Worm (Caenorhabditis elegans) whole organism, L3 larva: ENCODE measurements around the gene H43I07.4.

Source experiments
- R02D3.7 ChIP-seq: fragments of 150-350 bp; optimal IDR thresholded peaks from 2 replicates; lab custom pipeline; 2014; ENCODE audit warnings: missing biosample characterization, missing genetic modification characterization
- ZK546.5 ChIP-seq: sonication (generic microtip); optimal IDR thresholded peaks from 2 replicates; lab custom pipeline; 2017; ENCODE audit warnings: missing biosample characterization, missing genetic modification characterization
- aly-2 ChIP-seq: fragments of 150-350 bp; optimal IDR thresholded peaks from 2 replicates; lab custom pipeline; 2014; ENCODE audit warnings: missing biosample characterization, missing genetic modification characterization
- ama-1 ChIP-seq: fragments of 150-350 bp; optimal IDR thresholded peaks from 2 replicates; lab custom pipeline; 2018
- ceh-28 ChIP-seq: fragments of 150-350 bp; optimal IDR thresholded peaks from 2 replicates; lab custom pipeline; 2014; ENCODE audit warnings: missing biosample characterization, missing genetic modification reagents, missing genetic modification characterization
- ceh-82 ChIP-seq: fragments of 150-350 bp; optimal IDR thresholded peaks from 2 replicates; lab custom pipeline; 2014; ENCODE audit warnings: missing biosample characterization, missing genetic modification characterization
- ceh-9 ChIP-seq: sonication (generic microtip); optimal IDR thresholded peaks from 2 replicates; lab custom pipeline; 2018; ENCODE audit warnings: missing biosample characterization, missing genetic modification characterization
- daf-12 ChIP-seq: fragments of 150-350 bp; optimal IDR thresholded peaks from 2 replicates; lab custom pipeline; 2014; ENCODE audit warnings: missing biosample characterization, missing genetic modification reagents, missing genetic modification characterization
- elt-1 ChIP-seq: fragments of 150-350 bp; optimal IDR thresholded peaks from 2 replicates; lab custom pipeline; 2014; ENCODE audit warnings: missing biosample characterization, missing genetic modification characterization
- elt-2 ChIP-seq: sonication (generic microtip); optimal IDR thresholded peaks from 2 replicates; lab custom pipeline; 2016; ENCODE audit warnings: missing genetic modification reagents, mild to moderate bottlenecking, missing genetic modification characterization, missing compliant biosample characterization
- elt-3 ChIP-seq, 3 experiments: fragments of 150-350 bp in 1 of 3; sonication (generic microtip) in 2 of 3; optimal IDR thresholded peaks; 2 replicates in 2 of 3; 4 replicates in 1 of 3; lab custom pipeline; 2014 to 2017; ENCODE audit warnings: missing biosample characterization in 3 of 3, missing genetic modification characterization in 3 of 3
- fkh-10 ChIP-seq: sonication (generic microtip); optimal IDR thresholded peaks from 2 replicates; lab custom pipeline; 2017; ENCODE audit warnings: missing biosample characterization, missing genetic modification reagents, missing genetic modification characterization
- fkh-2 ChIP-seq: fragments of 150-350 bp; optimal IDR thresholded peaks from 2 replicates; lab custom pipeline; 2014; ENCODE audit warnings: missing biosample characterization, missing genetic modification reagents, missing genetic modification characterization
- fos-1 ChIP-seq: fragments of 150-350 bp; optimal IDR thresholded peaks from 2 replicates; lab custom pipeline; 2014; ENCODE audit warnings: missing biosample characterization, missing genetic modification characterization
- jun-1 ChIP-seq: fragments of 150-350 bp; optimal IDR thresholded peaks from 2 replicates; lab custom pipeline; 2014; ENCODE audit warnings: missing biosample characterization, missing genetic modification reagents, missing genetic modification characterization
- lin-15B ChIP-seq: fragments of 150-350 bp; optimal IDR thresholded peaks from 2 replicates; lab custom pipeline; 2014; ENCODE audit warnings: missing biosample characterization, missing genetic modification characterization
- mdl-1 ChIP-seq: fragments of 150-350 bp; optimal IDR thresholded peaks from 2 replicates; lab custom pipeline; 2014; ENCODE audit warnings: missing biosample characterization, missing genetic modification characterization
- mml-1 ChIP-seq: fragments of 150-350 bp; sonication (generic microtip); optimal IDR thresholded peaks from 3 replicates; lab custom pipeline; 2014; ENCODE audit warnings: missing biosample characterization, missing genetic modification characterization
- nfya-1 ChIP-seq: sonication (generic microtip); optimal IDR thresholded peaks from 2 replicates; lab custom pipeline; 2017; ENCODE audit warnings: missing genetic modification characterization, mild to moderate bottlenecking, missing compliant biosample characterization, antibody characterized with exemption, moderate library complexity; ENCODE audit not compliant: insufficient read depth
- nhr-11 ChIP-seq: fragments of 150-350 bp; optimal IDR thresholded peaks from 2 replicates; lab custom pipeline; 2014; ENCODE audit warnings: missing biosample characterization, missing genetic modification characterization
- nhr-12 ChIP-seq: fragments of 150-350 bp; optimal IDR thresholded peaks from 2 replicates; lab custom pipeline; 2014; ENCODE audit warnings: missing biosample characterization, missing genetic modification characterization
- nhr-23 ChIP-seq: fragments of 150-350 bp; optimal IDR thresholded peaks from 2 replicates; lab custom pipeline; 2014; ENCODE audit warnings: missing biosample characterization, missing genetic modification reagents, missing genetic modification characterization
- nhr-25 ChIP-seq: sonication (generic microtip); optimal IDR thresholded peaks from 2 replicates; lab custom pipeline; 2017; ENCODE audit warnings: missing biosample characterization, missing genetic modification characterization
- nhr-28 ChIP-seq: fragments of 150-350 bp; optimal IDR thresholded peaks from 2 replicates; lab custom pipeline; 2014; ENCODE audit warnings: missing biosample characterization, missing genetic modification characterization
- nhr-43 ChIP-seq: sonication (generic microtip); optimal IDR thresholded peaks from 2 replicates; lab custom pipeline; 2016; ENCODE audit warnings: mild to moderate bottlenecking, missing genetic modification characterization, missing compliant biosample characterization; ENCODE audit not compliant: poor library complexity, severe bottlenecking
- nhr-67 ChIP-seq: fragments of 150-350 bp; optimal IDR thresholded peaks from 2 replicates; lab custom pipeline; 2014; ENCODE audit warnings: missing biosample characterization, missing genetic modification characterization
- nhr-76 ChIP-seq: fragments of 150-350 bp; sonication (generic microtip); optimal IDR thresholded peaks from 5 replicates; lab custom pipeline; 2014; ENCODE audit warnings: missing biosample characterization, missing genetic modification characterization
- nhr-77 ChIP-seq: fragments of 150-350 bp; optimal IDR thresholded peaks from 2 replicates; lab custom pipeline; 2014; ENCODE audit warnings: missing biosample characterization, missing genetic modification characterization
- pha-4 ChIP-seq: fragments of 150-350 bp; optimal IDR thresholded peaks from 2 replicates; lab custom pipeline; 2014; ENCODE audit warnings: missing biosample characterization, missing genetic modification reagents, missing genetic modification characterization
- pqm-1 ChIP-seq: fragments of 150-350 bp; optimal IDR thresholded peaks from 2 replicates; lab custom pipeline; 2017; ENCODE audit warnings: missing biosample characterization, missing genetic modification characterization, inconsistent platforms
- sea-2 ChIP-seq: fragments of 150-350 bp; sonication (generic microtip); optimal IDR thresholded peaks from 4 replicates; lab custom pipeline; 2014; ENCODE audit warnings: missing biosample characterization, missing genetic modification reagents, missing genetic modification characterization
- skn-1 ChIP-seq: fragments of 150-350 bp; optimal IDR thresholded peaks from 2 replicates; lab custom pipeline; 2014; ENCODE audit warnings: missing biosample characterization, missing genetic modification characterization
- snpc-4 ChIP-seq: fragments of 150-350 bp; optimal IDR thresholded peaks from 2 replicates; lab custom pipeline; 2014; ENCODE audit warnings: missing biosample characterization, missing genetic modification characterization
- tbx-2 ChIP-seq: sonication (generic microtip); optimal IDR thresholded peaks from 2 replicates; lab custom pipeline; 2016; ENCODE audit warnings: mild to moderate bottlenecking, missing genetic modification characterization, missing compliant biosample characterization
- ztf-11 ChIP-seq: fragments of 150-350 bp; optimal IDR thresholded peaks from 2 replicates; lab custom pipeline; 2014; ENCODE audit warnings: missing biosample characterization, missing genetic modification characterization

The H43I07.4 gene

ce11 chrV:4185885-4186284 lies 30.1 kb upstream of the H43I07.4 start:
- TF ChIP-seq nhr-12 (no peak), elt-2 (peak; percentile 10), pqm-1 (tag; lab: Kevin White, UChicago) (peak; percentile 12)

ce11 chrV:4186453-4187143 lies 29.4 kb upstream of the H43I07.4 start:
- TF ChIP-seq nhr-77: no peak
- no peak for TF ChIP-seq ceh-28 (tag; lab: Kevin White, UChicago)
- TF ChIP-seq fos-1 (tag; lab: Kevin White, UChicago): no peak
- TF ChIP-seq nhr-76 (tag; lab: Kevin White, UChicago): no peak
- no peak for TF ChIP-seq ceh-82 (tag; lab: Kevin White, UChicago)
- TF ChIP-seq ZK546.5 (tag; lab: Kevin White, UChicago): no peak
- TF ChIP-seq nhr-23 (tag; lab: Kevin White, UChicago): no peak
- no peak for TF ChIP-seq R02D3.7 (tag; lab: Kevin White, UChicago)
- TF ChIP-seq nfya-1 (tag; lab: Kevin White, UChicago): peak; percentile 55
- no peak for TF ChIP-seq snpc-4
- TF ChIP-seq ama-1: peak; percentile 40
- no peak for TF ChIP-seq mdl-1 (tag; lab: Kevin White, UChicago)
- no peak for TF ChIP-seq pha-4
- TF ChIP-seq fkh-2: no peak
- no peak for TF ChIP-seq fkh-10
- TF ChIP-seq elt-2: peak; percentile 50
- peak; percentile 56 for TF ChIP-seq nhr-43 (tag; lab: Kevin White, UChicago)
- TF ChIP-seq elt-1 (tag; lab: Kevin White, UChicago): no peak
- no peak for TF ChIP-seq elt-3 (tag; optimal IDR thresholded peaks at IDR 0.05; lab: Kevin White, UChicago)
- TF ChIP-seq lin-15B (tag; lab: Kevin White, UChicago): no peak
- no peak for TF ChIP-seq mml-1 (tag; lab: Kevin White, UChicago)
- TF ChIP-seq skn-1 (tag; lab: Kevin White, UChicago): no peak
- no peak for TF ChIP-seq nhr-28
- TF ChIP-seq sea-2 (GFP tag; lab: Kevin White, UChicago): no peak
- TF ChIP-seq daf-12 (tag; lab: Kevin White, UChicago): no peak
- TF ChIP-seq nhr-25 (tag; lab: Kevin White, UChicago): peak; percentile 7
- TF ChIP-seq nhr-67 (tag; lab: Kevin White, UChicago): no peak

ce11 chrV:4187144-4187485 lies 28.8 kb upstream of the H43I07.4 start, which contains the start of gene nhr-114:
TSS of gene nhr-114 (plus strand) at chrV:4187202.
- no peak for TF ChIP-seq ceh-82 (tag; lab: Kevin White, UChicago)
- TF ChIP-seq mdl-1 (tag; lab: Kevin White, UChicago): no peak
- no peak for TF ChIP-seq ZK546.5 (tag; lab: Kevin White, UChicago)
- peak; percentile 45 for TF ChIP-seq elt-2
- TF ChIP-seq R02D3.7 (tag; lab: Kevin White, UChicago): no peak
- TF ChIP-seq nhr-11 (tag; lab: Kevin White, UChicago): no peak

- no peak for TF ChIP-seq ZK546.5 (tag; lab: Kevin White, UChicago)
- no peak for TF ChIP-seq elt-2
- no peak for TF ChIP-seq ceh-9 (tag; lab: Kevin White, UChicago)
- no peak for TF ChIP-seq fos-1 (tag; lab: Kevin White, UChicago)
- TF ChIP-seq nhr-67 (tag; lab: Kevin White, UChicago): no peak
- no peak for TF ChIP-seq mml-1 (tag; lab: Kevin White, UChicago)
- TF ChIP-seq ztf-11 (tag; lab: Kevin White, UChicago): no peak
- TF ChIP-seq nhr-43 (tag; lab: Kevin White, UChicago): no peak
- TF ChIP-seq nhr-23 (tag; lab: Kevin White, UChicago): no peak
- no peak for TF ChIP-seq fkh-2
- TF ChIP-seq tbx-2 (tag; lab: Kevin White, UChicago): no peak
- no peak for TF ChIP-seq elt-3 (tag; optimal IDR thresholded peaks at IDR 0.05; lab: Kevin White, UChicago)
- TF ChIP-seq elt-1 (tag; lab: Kevin White, UChicago): no peak
- no peak for TF ChIP-seq fkh-10
- no peak for TF ChIP-seq skn-1 (tag; lab: Kevin White, UChicago)
- TF ChIP-seq ceh-82 (tag; lab: Kevin White, UChicago): no peak
- no peak for TF ChIP-seq jun-1 (tag; lab: Kevin White, UChicago)
- no peak for TF ChIP-seq aly-2 (tag; lab: Kevin White, UChicago)
Measured at ce11 chrV:4189618-4190017, 26.3 kb upstream of the H43I07.4 start.
